Worm (Caenorhabditis elegans) whole organism, L2 larva: ENCODE results near the gene eng-1.

Source experiments
- C34F6.9 ChIP-seq: fragments of 150-350 bp; optimal IDR thresholded peaks from 2 replicates; lab custom pipeline; 2014; ENCODE audit warnings: missing biosample characterization, missing genetic modification characterization
- R02D3.7 ChIP-seq: fragments of 150-350 bp; optimal IDR thresholded peaks from 2 replicates; lab custom pipeline; 2014; ENCODE audit warnings: missing biosample characterization, missing genetic modification characterization
- Y55F3AM.14 ChIP-seq: fragments of 200-800 bp; sonication (Bioruptor generic); optimal IDR thresholded peaks from 2 replicates; lab custom pipeline; 2018; ENCODE audit warnings: mild to moderate bottlenecking, missing genetic modification characterization, missing compliant biosample characterization
- ZK546.5 ChIP-seq: sonication (generic microtip); optimal IDR thresholded peaks from 2 replicates; lab custom pipeline; 2017; ENCODE audit warnings: missing biosample characterization, missing genetic modification characterization
- ama-1 ChIP-seq: fragments of 150-350 bp; optimal IDR thresholded peaks from 2 replicates; lab custom pipeline; 2018; ENCODE audit warnings: inconsistent platforms
- blmp-1 ChIP-seq: sonication (generic microtip); optimal IDR thresholded peaks from 2 replicates; lab custom pipeline; 2017; ENCODE audit warnings: missing genetic modification characterization, mild to moderate bottlenecking, missing compliant biosample characterization, antibody characterized with exemption, moderate library complexity; ENCODE audit not compliant: insufficient read depth
- ceh-16 ChIP-seq: fragments of 150-350 bp; optimal IDR thresholded peaks from 2 replicates; lab custom pipeline; 2014; ENCODE audit warnings: missing biosample characterization, missing genetic modification characterization
- ceh-82 ChIP-seq: fragments of 150-350 bp; optimal IDR thresholded peaks from 2 replicates; lab custom pipeline; 2014; ENCODE audit warnings: missing biosample characterization, missing genetic modification characterization
- crh-2 ChIP-seq: sonication (generic microtip); optimal IDR thresholded peaks from 2 replicates; lab custom pipeline; 2017; ENCODE audit warnings: missing biosample characterization, missing genetic modification characterization
- dmd-4 ChIP-seq: sonication (generic microtip); optimal IDR thresholded peaks from 2 replicates; lab custom pipeline; 2017; ENCODE audit warnings: missing biosample characterization, missing genetic modification characterization
- egl-27 ChIP-seq: sonication (generic microtip); optimal IDR thresholded peaks from 3 replicates; lab custom pipeline; 2017; ENCODE audit warnings: missing biosample characterization, missing genetic modification reagents, missing genetic modification characterization
- elt-1 ChIP-seq: fragments of 150-350 bp; optimal IDR thresholded peaks from 2 replicates; lab custom pipeline; 2014; ENCODE audit warnings: missing biosample characterization, missing genetic modification characterization
- elt-3 ChIP-seq: sonication (generic microtip); optimal IDR thresholded peaks from 2 replicates; lab custom pipeline; 2017; ENCODE audit warnings: missing biosample characterization, missing genetic modification characterization
- fos-1 ChIP-seq: fragments of 150-350 bp; optimal IDR thresholded peaks from 2 replicates; lab custom pipeline; 2014; ENCODE audit warnings: missing biosample characterization, missing genetic modification characterization
- gmeb-1 ChIP-seq: fragments of 150-350 bp; optimal IDR thresholded peaks from 2 replicates; lab custom pipeline; 2014; ENCODE audit warnings: missing biosample characterization, missing genetic modification characterization
- lin-11 ChIP-seq: fragments of 150-350 bp; sonication (generic microtip); optimal IDR thresholded peaks from 2 replicates; lab custom pipeline; 2014; ENCODE audit warnings: missing biosample characterization, missing genetic modification characterization, inconsistent platforms, mixed read lengths
- lin-13 ChIP-seq: fragments of 150-350 bp; optimal IDR thresholded peaks from 2 replicates; lab custom pipeline; 2014; ENCODE audit warnings: missing biosample characterization, missing genetic modification reagents, missing genetic modification characterization
- lin-39 ChIP-seq: fragments of 150-350 bp; optimal IDR thresholded peaks from 2 replicates; lab custom pipeline; 2014; ENCODE audit warnings: missing biosample characterization, missing genetic modification reagents, missing genetic modification characterization
- lsy-2 ChIP-seq, 2 experiments: fragments of 150-350 bp in 1 of 2; sonication (generic microtip) in 1 of 2; optimal IDR thresholded peaks; 2 replicates each; lab custom pipeline; 2014 to 2017; ENCODE audit warnings: missing biosample characterization in 2 of 2, missing genetic modification characterization in 2 of 2
- mab-5 ChIP-seq: fragments of 150-350 bp; optimal IDR thresholded peaks from 2 replicates; lab custom pipeline; 2014; ENCODE audit warnings: missing biosample characterization, missing genetic modification characterization
- mbf-1 ChIP-seq: sonication (generic microtip); optimal IDR thresholded peaks from 2 replicates; lab custom pipeline; 2017; ENCODE audit warnings: missing biosample characterization, missing genetic modification characterization
- mdl-1 ChIP-seq, 2 experiments: fragments of 150-350 bp in 1 of 2; sonication (generic microtip) in 1 of 2; optimal IDR thresholded peaks; 2 replicates each; lab custom pipeline; 2017; ENCODE audit warnings: missing biosample characterization in 2 of 2, missing genetic modification characterization in 2 of 2
- nhr-11 ChIP-seq: fragments of 150-350 bp; optimal IDR thresholded peaks from 2 replicates; lab custom pipeline; 2014; ENCODE audit warnings: missing biosample characterization, missing genetic modification characterization
- nhr-12 ChIP-seq: fragments of 150-350 bp; optimal IDR thresholded peaks from 2 replicates; lab custom pipeline; 2014; ENCODE audit warnings: missing biosample characterization, missing genetic modification characterization
- nhr-129 ChIP-seq: fragments of 150-350 bp; optimal IDR thresholded peaks from 2 replicates; lab custom pipeline; 2014; ENCODE audit warnings: missing biosample characterization, missing genetic modification characterization
- nhr-21 ChIP-seq: fragments of 150-350 bp; optimal IDR thresholded peaks from 2 replicates; lab custom pipeline; 2014; ENCODE audit warnings: missing biosample characterization, missing genetic modification characterization
- nhr-23 ChIP-seq: fragments of 150-350 bp; optimal IDR thresholded peaks from 2 replicates; lab custom pipeline; 2014; ENCODE audit warnings: missing biosample characterization, missing genetic modification reagents, missing genetic modification characterization
- nhr-237 ChIP-seq: fragments of 150-350 bp; optimal IDR thresholded peaks from 2 replicates; lab custom pipeline; 2014; ENCODE audit warnings: missing biosample characterization, missing genetic modification characterization
- nhr-25 ChIP-seq: fragments of 150-350 bp; sonication (generic microtip); optimal IDR thresholded peaks from 3 replicates; lab custom pipeline; 2014; ENCODE audit warnings: missing biosample characterization, missing genetic modification characterization
- nhr-77 ChIP-seq: fragments of 150-350 bp; optimal IDR thresholded peaks from 2 replicates; lab custom pipeline; 2014; ENCODE audit warnings: missing biosample characterization, missing genetic modification characterization
- peb-1 ChIP-seq: fragments of 150-350 bp; optimal IDR thresholded peaks from 2 replicates; lab custom pipeline; 2014; ENCODE audit warnings: missing biosample characterization, missing genetic modification characterization
- sem-4 ChIP-seq: fragments of 150-350 bp; optimal IDR thresholded peaks from 2 replicates; lab custom pipeline; 2014; ENCODE audit warnings: missing biosample characterization, missing genetic modification reagents, missing genetic modification characterization
- sma-3 ChIP-seq: sonication (generic microtip); optimal IDR thresholded peaks from 2 replicates; lab custom pipeline; 2016; ENCODE audit warnings: missing genetic modification reagents, missing genetic modification characterization, missing compliant biosample characterization
- sma-9 ChIP-seq, 2 experiments: fragments of 150-350 bp in 1 of 2; sonication (generic microtip) in 1 of 2; optimal IDR thresholded peaks; 2 replicates each; lab custom pipeline; 2014 to 2016; ENCODE audit warnings: missing genetic modification characterization in 2 of 2, mild to moderate bottlenecking in 1 of 2, missing biosample characterization in 1 of 2, missing compliant biosample characterization in 1 of 2, missing genetic modification reagents in 1 of 2, moderate library complexity in 1 of 2
- snpc-4 ChIP-seq: fragments of 150-350 bp; optimal IDR thresholded peaks from 2 replicates; lab custom pipeline; 2014; ENCODE audit warnings: missing biosample characterization, missing genetic modification characterization
- unc-39 ChIP-seq: fragments of 150-350 bp; optimal IDR thresholded peaks from 2 replicates; lab custom pipeline; 2014; ENCODE audit warnings: missing biosample characterization, missing genetic modification characterization
- unc-55 ChIP-seq: fragments of 150-350 bp; sonication (generic microtip); optimal IDR thresholded peaks from 3 replicates; lab custom pipeline; 2014; ENCODE audit warnings: missing biosample characterization, missing genetic modification reagents, missing genetic modification characterization
- unc-62 ChIP-seq: fragments of 150-350 bp; optimal IDR thresholded peaks from 2 replicates; lab custom pipeline; 2014; ENCODE audit warnings: missing biosample characterization, missing genetic modification reagents, missing genetic modification characterization
- ztf-1 ChIP-seq: fragments of 200-800 bp; sonication (Bioruptor generic); conservative IDR thresholded peaks from 2 replicates; pipeline ENCODE4 v1.3.6; 2022; ENCODE audit warnings: missing genetic modification characterization, missing compliant biosample characterization
- ztf-11 ChIP-seq: sonication (generic microtip); optimal IDR thresholded peaks from 2 replicates; lab custom pipeline; 2017; ENCODE audit warnings: missing biosample characterization, missing genetic modification characterization
- ztf-4 ChIP-seq: fragments of 150-350 bp; optimal IDR thresholded peaks from 2 replicates; lab custom pipeline; 2014; ENCODE audit warnings: missing biosample characterization, missing genetic modification characterization

Gene eng-1

DNA sequence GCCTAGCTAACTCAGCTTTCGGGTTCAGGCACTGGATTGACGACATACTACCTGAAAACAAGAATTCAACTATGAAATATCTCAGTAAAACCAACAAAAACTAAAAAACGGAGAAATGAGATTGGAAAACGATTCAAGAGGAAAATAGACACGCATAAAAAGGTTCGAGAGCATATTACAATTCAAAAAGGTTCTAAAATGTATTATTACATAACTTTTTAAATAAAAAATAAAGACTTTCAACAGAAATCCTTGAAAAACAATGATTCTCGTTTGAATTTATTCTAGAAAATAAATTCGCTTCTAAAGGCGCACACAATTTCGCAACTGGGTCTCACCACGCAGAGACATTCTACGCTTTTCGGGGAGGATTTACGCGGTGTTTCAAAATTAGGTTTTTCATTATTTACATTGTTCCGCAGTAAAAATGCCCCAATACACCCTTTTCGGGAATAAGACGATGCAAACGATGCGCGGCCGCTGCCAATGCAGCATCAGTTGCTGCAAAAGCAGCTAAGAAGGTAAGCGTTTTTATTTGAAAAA lies 12.6 kb downstream of the eng-1 start, which contains the start of the genes cct-6 and alh-9 (continued):
- TF ChIP-seq C34F6.9 = peak; percentile 92
- no peak for TF ChIP-seq mbf-1 (tag; lab: Kevin White, UChicago)
- TF ChIP-seq dmd-4 (tag; lab: Kevin White, UChicago) = no peak
- TF ChIP-seq Y55F3AM.14 = no peak
- peak; percentile 84 for TF ChIP-seq nhr-25 (tag; lab: Kevin White, UChicago)
- peak; percentile 88 for TF ChIP-seq nhr-129
- no peak for TF ChIP-seq nhr-11
- peak; percentile 56 for TF ChIP-seq fos-1 (tag; lab: Kevin White, UChicago)
- peak; percentile 89 for TF ChIP-seq crh-2 (tag; lab: Kevin White, UChicago)
- peak; percentile 20 for TF ChIP-seq ceh-82
- TF ChIP-seq blmp-1 (tag; lab: Kevin White, UChicago) = no peak
- no peak for TF ChIP-seq ztf-11
- no peak for TF ChIP-seq unc-39
- no peak for TF ChIP-seq nhr-237 (tag; lab: Kevin White, UChicago)
- peak; percentile 80 for TF ChIP-seq sma-3 (GFP tag; lab: Kevin White, UChicago)
- TF ChIP-seq mdl-1 (tag; optimal IDR thresholded peaks at IDR 0.05; lab: Kevin White, UChicago) = no peak

DNA sequence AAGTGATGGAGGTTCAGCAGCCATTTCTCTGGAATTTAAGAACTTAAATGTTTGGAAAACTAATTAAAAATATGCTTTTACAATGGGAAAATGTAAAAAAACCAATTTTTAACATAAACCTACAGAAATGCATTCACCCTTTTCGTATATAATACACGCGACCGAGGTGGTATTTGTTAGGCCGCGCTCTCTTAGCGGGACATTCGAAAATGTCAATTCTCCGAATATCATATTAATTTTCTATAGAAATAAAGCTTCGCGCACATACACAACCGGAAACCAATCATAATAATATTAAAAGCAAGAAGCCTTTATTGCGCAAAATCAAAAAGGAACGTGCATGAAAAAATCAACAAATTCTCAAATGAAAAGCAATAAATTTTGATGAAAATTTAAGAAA lies 15.1 kb downstream of the eng-1 start, which contains the start of gene ddx-23:
TSS of gene ddx-23 (minus strand) at position 30 of the 400 bp plus-strand sequence.
- TF ChIP-seq egl-27 (tag; lab: Kevin White, UChicago) (no peak), sem-4 (tag; lab: Kevin White, UChicago) (no peak), blmp-1 (tag; lab: Kevin White, UChicago) (no peak), ama-1 (lab: Kevin White, UChicago) (peak; percentile 53), mab-5 (tag; lab: Kevin White, UChicago) (no peak), sma-3 (GFP tag; lab: Kevin White, UChicago) (peak; percentile 49), elt-1 (tag; lab: Kevin White, UChicago) (no peak), ceh-16 (tag; lab: Kevin White, UChicago) (no peak), nhr-129 (no peak), lsy-2 (tag; optimal IDR thresholded peaks at IDR 0.05; lab: Kevin White, UChicago) (peak in 1 of 2 experiments; percentile 57), unc-55 (peak; percentile 4), nhr-237 (tag; lab: Kevin White, UChicago) (no peak), ztf-4 (tag; lab: Kevin White, UChicago) (peak; percentile 81), nhr-11 (no peak), ceh-82 (no peak), nhr-12 (tag; lab: Kevin White, UChicago) (no peak), mdl-1 (tag; optimal IDR thresholded peaks at IDR 0.05; lab: Kevin White, UChicago) (no peak), sma-9 (GFP tag; optimal IDR thresholded peaks at IDR 0.05; lab: Kevin White, UChicago) (no peak), sma-9 (tag; optimal IDR thresholded peaks at IDR 0.05; lab: Kevin White, UChicago) (no peak), Y55F3AM.14 (no peak), elt-3 (tag; lab: Kevin White, UChicago) (no peak), lin-39 (tag; lab: Kevin White, UChicago) (no peak), snpc-4 (tag; lab: Kevin White, UChicago) (no peak), nhr-23 (tag; lab: Kevin White, UChicago) (no peak), nhr-21 (tag; lab: Kevin White, UChicago) (no peak), nhr-77 (tag; lab: Kevin White, UChicago) (no peak), unc-62 (GFP tag; lab: Kevin White, UChicago) (no peak), mbf-1 (tag; lab: Kevin White, UChicago) (no peak), ZK546.5 (tag; lab: Kevin White, UChicago) (no peak), peb-1 (no peak), unc-39 (no peak), gmeb-1 (tag; lab: Kevin White, UChicago) (peak; percentile 63), ztf-1 (GFP tag; lab: Robert Waterston, UW) (no peak), lin-13 (GFP tag; lab: Kevin White, UChicago) (peak; percentile 8), C34F6.9 (peak; percentile 14)

DNA sequence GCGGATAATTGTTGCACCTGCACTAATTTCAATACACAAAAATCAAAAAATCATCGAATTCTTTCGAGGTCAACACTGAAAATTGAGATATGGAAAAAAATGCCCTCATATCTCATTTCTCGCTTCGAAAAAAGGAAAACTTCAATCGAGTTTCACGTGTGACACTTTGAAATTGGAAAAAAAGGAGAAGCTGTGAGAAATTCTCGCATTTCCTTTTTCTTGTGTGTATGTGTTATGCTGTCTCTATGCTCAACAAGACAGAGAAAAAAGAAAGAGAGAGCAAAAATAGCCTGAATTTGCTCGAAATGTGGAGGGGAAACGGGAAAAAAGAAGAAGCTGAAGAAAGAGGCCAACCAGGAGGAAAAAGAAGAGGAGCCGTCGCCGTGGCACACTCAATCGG lies 21.9 kb downstream of the eng-1 start:
- TF ChIP-seq mab-5 (tag; lab: Kevin White, UChicago) = no peak
- no peak for TF ChIP-seq blmp-1 (tag; lab: Kevin White, UChicago)
- peak; percentile 7 for TF ChIP-seq crh-2 (tag; lab: Kevin White, UChicago)
- no peak for TF ChIP-seq ztf-4 (tag; lab: Kevin White, UChicago)
- TF ChIP-seq fos-1 (tag; lab: Kevin White, UChicago) = no peak
- TF ChIP-seq R02D3.7 (tag; lab: Kevin White, UChicago) = no peak
- TF ChIP-seq mdl-1 (tag; optimal IDR thresholded peaks at IDR 0.05; lab: Kevin White, UChicago) = no peak
- TF ChIP-seq peb-1 = no peak
- peak; percentile 3 for TF ChIP-seq sma-9 (GFP tag; optimal IDR thresholded peaks at IDR 0.05; lab: Kevin White, UChicago)
- TF ChIP-seq sma-9 (tag; optimal IDR thresholded peaks at IDR 0.05; lab: Kevin White, UChicago) = no peak
- no peak for TF ChIP-seq nhr-237 (tag; lab: Kevin White, UChicago)
- no peak for TF ChIP-seq lin-11 (tag; lab: Kevin White, UChicago)
- no peak for TF ChIP-seq nhr-11
- peak; percentile 49 for TF ChIP-seq C34F6.9
- TF ChIP-seq unc-55 = peak; percentile 30
- TF ChIP-seq nhr-23 (tag; lab: Kevin White, UChicago) = no peak
